Worm (Caenorhabditis elegans) whole organism, early embryonic: ENCODE results near the gene dph-5.

Experiments
- B0310.2 ChIP-seq: sonication (generic microtip); optimal IDR thresholded peaks from 2 replicates; lab custom pipeline; 2016; ENCODE audit warnings: mild to moderate bottlenecking, missing genetic modification characterization, missing compliant biosample characterization
- F13C5.2 ChIP-seq: sonication (generic microtip); optimal IDR thresholded peaks from 2 replicates; lab custom pipeline; 2017; ENCODE audit warnings: mild to moderate bottlenecking, missing genetic modification characterization, inconsistent platforms, missing compliant biosample characterization
- aly-1 ChIP-seq: sonication (generic microtip); optimal IDR thresholded peaks from 2 replicates; lab custom pipeline; 2016; ENCODE audit warnings: missing genetic modification characterization, missing compliant biosample characterization
- ama-1 ChIP-seq: fragments of 150-350 bp; optimal IDR thresholded peaks from 2 replicates; lab custom pipeline; 2014
- ceh-13 ChIP-seq: fragments of 200-800 bp; sonication (Bioruptor generic); optimal IDR thresholded peaks from 2 replicates; lab custom pipeline; 2018; ENCODE audit warnings: mild to moderate bottlenecking, missing genetic modification characterization, missing compliant biosample characterization
- ceh-36 ChIP-seq: sonication (generic microtip); optimal IDR thresholded peaks from 2 replicates; lab custom pipeline; 2016; ENCODE audit warnings: missing genetic modification characterization, inconsistent platforms, missing compliant biosample characterization
- ets-7 ChIP-seq: sonication (generic microtip); optimal IDR thresholded peaks from 2 replicates; lab custom pipeline; 2016; ENCODE audit warnings: missing genotype, missing genetic modification characterization, missing compliant biosample characterization
- flt-1 ChIP-seq: fragments of 200-800 bp; sonication (Bioruptor generic); IDR thresholded peaks from 2 replicates; pipeline ENCODE4 v1.3.6; 2022; ENCODE audit warnings: missing genetic modification characterization, missing compliant biosample characterization
- hmbx-1 ChIP-seq: sonication (generic microtip); optimal IDR thresholded peaks from 2 replicates; lab custom pipeline; 2016; ENCODE audit warnings: mild to moderate bottlenecking, missing genetic modification characterization, missing compliant biosample characterization
- hmg-4 ChIP-seq: fragments of 200-800 bp; sonication (Bioruptor generic); optimal IDR thresholded peaks from 2 replicates; lab custom pipeline; 2018; ENCODE audit warnings: mild to moderate bottlenecking, missing genetic modification characterization, missing compliant biosample characterization
- hnd-1 ChIP-seq: sonication (generic microtip); optimal IDR thresholded peaks from 2 replicates; lab custom pipeline; 2016; ENCODE audit warnings: missing genetic modification characterization, missing compliant biosample characterization
- pes-1 ChIP-seq: fragments of 200-800 bp; sonication (Bioruptor generic); IDR thresholded peaks from 2 replicates; pipeline ENCODE4 v1.3.6; 2022; ENCODE audit warnings: missing genetic modification reagents, missing genetic modification characterization, missing compliant biosample characterization
- scrt-1 ChIP-seq: fragments of 200-800 bp; sonication (Bioruptor generic); IDR thresholded peaks from 2 replicates; pipeline ENCODE4 v1.3.6; 2022; ENCODE audit warnings: missing genetic modification characterization, missing compliant biosample characterization
- sea-1 ChIP-seq: fragments of 200-800 bp; sonication (Bioruptor generic); conservative IDR thresholded peaks from 2 replicates; pipeline ENCODE4 v1.3.6; 2022; ENCODE audit warnings: missing genetic modification characterization, missing compliant biosample characterization
- tbx-11 ChIP-seq: fragments of 200-800 bp; sonication (Bioruptor generic); IDR thresholded peaks from 2 replicates; pipeline ENCODE4 v1.3.6; 2022; ENCODE audit warnings: missing genetic modification characterization, missing compliant biosample characterization
- tbx-37 ChIP-seq: fragments of 200-800 bp; sonication (Bioruptor generic); conservative IDR thresholded peaks from 2 replicates; pipeline ENCODE4 v1.3.6; 2022; ENCODE audit warnings: missing genetic modification reagents, missing genetic modification characterization, missing compliant biosample characterization
- tra-4 ChIP-seq: sonication (generic microtip); optimal IDR thresholded peaks from 2 replicates; lab custom pipeline; 2017; ENCODE audit warnings: missing genetic modification characterization, missing compliant biosample characterization

dph-5 gene

ce11 chrII:11347878-11348556 lies 2.0 kb upstream of the dph-5 start, which contains the start of the genes B0491.6 and pigm-1:
B0491.6 (minus strand) TSS chrII:11348343.
pigm-1 (plus strand) TSS chrII:11348445.
- peak; percentile 45 for TF ChIP-seq F13C5.2 (tag; lab: Kevin White, UChicago)
- TF ChIP-seq hnd-1, result no peak
- TF ChIP-seq pes-1 (GFP tag; lab: Robert Waterston, UW), result no peak
- TF ChIP-seq sea-1 (GFP tag; lab: Robert Waterston, UW), result no peak
- TF ChIP-seq scrt-1 (GFP tag; lab: Robert Waterston, UW), result no peak
- no peak for TF ChIP-seq tbx-37 (GFP tag; lab: Robert Waterston, UW)
- no peak for TF ChIP-seq tbx-11 (GFP tag; lab: Robert Waterston, UW)

- TF ChIP-seq ceh-13 (GFP tag; lab: Kevin White, UChicago), result no peak
- TF ChIP-seq tbx-37 (GFP tag; lab: Robert Waterston, UW), result no peak
- TF ChIP-seq tra-4 (tag; lab: Kevin White, UChicago), result no peak
Measured at ce11 chrII:11351599-11351998, 1.6 kb downstream of the dph-5 start, which contains the start of gene clh-2. clh-2 (plus strand) TSS chrII:11351899.

ce11 chrII:11353471-11353870 lies 3.5 kb downstream of the dph-5 start:
- no peak for TF ChIP-seq hnd-1
- TF ChIP-seq F13C5.2 (tag; lab: Kevin White, UChicago), result no peak
- TF ChIP-seq hmg-4 (GFP tag; lab: Kevin White, UChicago), result no peak
- no peak for TF ChIP-seq sea-1 (GFP tag; lab: Robert Waterston, UW)
- TF ChIP-seq scrt-1 (GFP tag; lab: Robert Waterston, UW), result no peak
- no peak for TF ChIP-seq ets-7 (tag; lab: Kevin White, UChicago)
- TF ChIP-seq B0310.2 (tag; lab: Kevin White, UChicago), result no peak

ce11 chrII:11361751-11362150 lies 11.8 kb downstream of the dph-5 start:
- no peak for TF ChIP-seq ceh-13 (GFP tag; lab: Kevin White, UChicago)
- no peak for TF ChIP-seq ceh-36 (tag; lab: Kevin White, UChicago)

ce11 chrII:11371981-11372380 lies 22.0 kb downstream of the dph-5 start, which contains the start of gene C33B4.2:
C33B4.2 (minus strand) TSS chrII:11372145.
- TF ChIP-seq hmbx-1 (no peak), ceh-13 (GFP tag; lab: Kevin White, UChicago) (no peak), sea-1 (GFP tag; lab: Robert Waterston, UW) (no peak), ceh-36 (tag; lab: Kevin White, UChicago) (no peak)

ce11 chrII:11376026-11376425 lies 26.0 kb downstream of the dph-5 start:
- no peak for TF ChIP-seq ceh-13 (GFP tag; lab: Kevin White, UChicago)
- TF ChIP-seq sea-1 (GFP tag; lab: Robert Waterston, UW), result no peak
- TF ChIP-seq flt-1 (GFP tag; lab: Robert Waterston, UW), result no peak
- TF ChIP-seq pes-1 (GFP tag; lab: Robert Waterston, UW), result no peak
- TF ChIP-seq tbx-37 (GFP tag; lab: Robert Waterston, UW), result no peak
- TF ChIP-seq ets-7 (tag; lab: Kevin White, UChicago), result no peak
- no peak for TF ChIP-seq ceh-36 (tag; lab: Kevin White, UChicago)
- TF ChIP-seq aly-1 (tag; lab: Kevin White, UChicago), result no peak
- no peak for TF ChIP-seq scrt-1 (GFP tag; lab: Robert Waterston, UW)
- no peak for TF ChIP-seq tbx-11 (GFP tag; lab: Robert Waterston, UW)
- no peak for TF ChIP-seq hnd-1
- no peak for TF ChIP-seq tra-4 (tag; lab: Kevin White, UChicago)

ce11 chrII:11376598-11377108 lies 26.7 kb downstream of the dph-5 start:
- TF ChIP-seq B0310.2 (tag; lab: Kevin White, UChicago) (no peak), ama-1 (lab: Kevin White, UChicago) (no peak), flt-1 (GFP tag; lab: Robert Waterston, UW) (no peak), aly-1 (tag; lab: Kevin White, UChicago) (no peak), F13C5.2 (tag; lab: Kevin White, UChicago) (no peak), hnd-1 (no peak), scrt-1 (GFP tag; lab: Robert Waterston, UW) (no peak), sea-1 (GFP tag; lab: Robert Waterston, UW) (no peak), ets-7 (tag; lab: Kevin White, UChicago) (no peak), ceh-36 (tag; lab: Kevin White, UChicago) (no peak)

- TF ChIP-seq pes-1 (GFP tag; lab: Robert Waterston, UW) (no peak), ceh-13 (GFP tag; lab: Kevin White, UChicago) (no peak), F13C5.2 (tag; lab: Kevin White, UChicago) (no peak), B0310.2 (tag; lab: Kevin White, UChicago) (no peak), tbx-37 (GFP tag; lab: Robert Waterston, UW) (no peak), hmg-4 (GFP tag; lab: Kevin White, UChicago) (no peak), ceh-36 (tag; lab: Kevin White, UChicago) (no peak)
Measured at ce11 chrII:11377700-11378099, 27.7 kb downstream of the dph-5 start.
